Fruit fly (Drosophila melanogaster): ENCODE results near the gene Usp39.

DNA sequence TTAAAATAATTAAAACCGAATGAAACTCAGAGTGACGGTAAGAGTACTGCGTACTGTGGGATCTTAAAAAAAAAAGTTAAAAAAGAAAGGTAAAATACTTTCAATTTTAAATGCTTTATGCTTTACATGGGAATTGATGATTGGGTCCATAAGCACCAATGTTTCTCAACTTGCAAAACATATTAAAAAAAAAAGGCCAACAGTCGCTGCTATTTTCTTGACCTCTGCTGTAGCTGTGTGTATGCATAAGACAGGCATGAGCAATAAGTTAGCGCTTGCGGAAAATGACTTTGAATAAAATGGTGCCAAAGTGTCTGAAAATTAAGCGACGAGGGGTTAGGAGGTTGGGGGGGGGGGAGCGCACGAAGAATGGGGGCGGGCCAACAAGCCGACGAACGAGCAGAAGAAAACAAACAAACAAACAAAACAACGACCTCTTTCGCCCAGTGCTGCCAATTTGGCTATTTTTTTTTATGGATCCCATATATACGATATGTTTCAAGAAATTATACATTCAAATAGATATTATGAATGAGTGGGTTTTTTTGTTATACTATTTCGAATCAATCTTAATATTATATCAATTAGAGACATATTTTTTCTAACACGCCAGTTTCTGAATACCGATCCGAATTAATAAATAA lies 11.6 kb downstream of the Usp39 start:
- no peak for TF ChIP-seq N (GFP tag; optimal IDR thresholded peaks at IDR 0.05)
- TF ChIP-seq ey (GFP tag; optimal IDR thresholded peaks at IDR 0.05) = peak; percentile 64
- TF ChIP-seq sv (GFP tag; optimal IDR thresholded peaks at IDR 0.05) = no peak
- peak; percentile 62 for TF ChIP-seq h (GFP tag; optimal IDR thresholded peaks at IDR 0.05)
- no peak for TF ChIP-seq brk (GFP tag; optimal IDR thresholded peaks at IDR 0.05)
- TF ChIP-seq OdsH (GFP tag; optimal IDR thresholded peaks at IDR 0.05) = peak; percentile 56
- peak; percentile 54 for TF ChIP-seq psq (GFP tag; optimal IDR thresholded peaks at IDR 0.05)
- TF ChIP-seq CG9705 (GFP tag; optimal IDR thresholded peaks at IDR 0.05) = no peak
- TF ChIP-seq tai (GFP tag; optimal IDR thresholded peaks at IDR 0.05) = no peak
- TF ChIP-seq woc (GFP tag; optimal IDR thresholded peaks at IDR 0.05) = peak; percentile 27
- peak; percentile 19 for TF ChIP-seq CG32264 (GFP tag; optimal IDR thresholded peaks at IDR 0.05)

Measured in whole organism, wandering third instar larva.